Worm (Caenorhabditis elegans): ENCODE measurements around the gene F23B12.7.
A peak's percentile ranks its signal among the peaks of the same experiment; 100 is the strongest.

The F23B12.7 gene

ce11 chrV:14496446-14496845, 46.9 kb downstream of the F23B12.7 start:
- TF ChIP-seq daf-16 (GFP tag; optimal IDR thresholded peaks at IDR 0.05) (no peak), daf-16 (tag; optimal IDR thresholded peaks at IDR 0.05) (no peak), unc-62 (GFP tag; optimal IDR thresholded peaks at IDR 0.05 in 1 of 2) (peak in 1 of 2 experiments; percentile 58), unc-62 (tag; optimal IDR thresholded peaks at IDR 0.05) (no peak)

ce11 chrV:14498204-14498603, 48.7 kb downstream of the F23B12.7 start:
- no peak for TF ChIP-seq F49E8.2 (tag; optimal IDR thresholded peaks at IDR 0.05; ENCODE audit: borderline replicate concordance)
- TF ChIP-seq duxl-1 (tag; optimal IDR thresholded peaks at IDR 0.05; ENCODE audit: poor library complexity): no peak
- TF ChIP-seq ctbp-1 (GFP tag; IDR thresholded peaks at IDR 0.05): no peak
- TF ChIP-seq ztf-7 (tag; optimal IDR thresholded peaks at IDR 0.05): no peak
- peak; percentile 62 for TF ChIP-seq nhr-6 (tag; optimal IDR thresholded peaks at IDR 0.05)
- no peak for TF ChIP-seq lin-39 (tag; optimal IDR thresholded peaks at IDR 0.05)
- TF ChIP-seq lin-38 (GFP tag; IDR thresholded peaks at IDR 0.05): no peak
- no peak for TF ChIP-seq gei-8 (GFP tag; optimal IDR thresholded peaks at IDR 0.05)
- TF ChIP-seq Y5F2A.4 (GFP tag; optimal IDR thresholded peaks at IDR 0.05): no peak
- TF ChIP-seq nhr-25 (tag; optimal IDR thresholded peaks at IDR 0.05; ENCODE audit: borderline replicate concordance, insufficient read depth): peak; percentile 4
- TF ChIP-seq dpl-1 (GFP tag; optimal IDR thresholded peaks at IDR 0.05): no peak
- TF ChIP-seq pha-4 (GFP tag; IDR thresholded peaks at IDR 0.05): no peak
- TF ChIP-seq pha-4 (tag; optimal IDR thresholded peaks at IDR 0.05): no peak
- TF ChIP-seq unc-62 (GFP tag; optimal IDR thresholded peaks at IDR 0.05 in 1 of 2): peak in 1 of 2 experiments; percentile 16
- no peak for TF ChIP-seq unc-62 (tag; optimal IDR thresholded peaks at IDR 0.05)
- TF ChIP-seq aly-2 (tag; optimal IDR thresholded peaks at IDR 0.05): no peak
- TF ChIP-seq sdz-12 (GFP tag; optimal IDR thresholded peaks at IDR 0.05): no peak
- no peak for TF ChIP-seq T20F7.1 (GFP tag; optimal IDR thresholded peaks at IDR 0.05)
- TF ChIP-seq skn-1 (tag; optimal IDR thresholded peaks at IDR 0.05): no peak
- peak; percentile 13 for TF ChIP-seq nhr-28 (tag; optimal IDR thresholded peaks at IDR 0.05)

ce11 chrV:14499074-14499864, 49.8 kb downstream of the F23B12.7 start:
- no peak for TF ChIP-seq mdl-1 (tag; optimal IDR thresholded peaks at IDR 0.05)
- peak; percentile 38 for TF ChIP-seq nhr-28 (tag; optimal IDR thresholded peaks at IDR 0.05)
- TF ChIP-seq hlh-30 (tag; optimal IDR thresholded peaks at IDR 0.05; ENCODE audit: insufficient read depth): peak; percentile 48
- TF ChIP-seq egl-43 (GFP tag; IDR thresholded peaks at IDR 0.05): peak; percentile 30; the same call in 1 of the 2 replicates
- TF ChIP-seq mxl-2 (GFP tag; conservative IDR thresholded peaks at IDR 0.05): no peak
- no peak for TF ChIP-seq zag-1 (tag; optimal IDR thresholded peaks at IDR 0.05)
- 0 out of 2 replicates have a peak, but pooled peaks have one; percentile 32 for TF ChIP-seq hmg-1.1 (GFP tag; IDR thresholded peaks at IDR 0.05)
- TF ChIP-seq daf-16 (GFP tag; optimal IDR thresholded peaks at IDR 0.05): no peak
- peak; percentile 32 for TF ChIP-seq daf-16 (tag; optimal IDR thresholded peaks at IDR 0.05)
- peak; percentile 11 for TF ChIP-seq hlh-11 (tag; optimal IDR thresholded peaks at IDR 0.05)

- TF ChIP-seq mes-2 (tag; optimal IDR thresholded peaks at IDR 0.05; ENCODE audit: poor library complexity, severe bottlenecking) (peak; percentile 23), gei-8 (GFP tag; optimal IDR thresholded peaks at IDR 0.05) (no peak), mep-1 (tag; optimal IDR thresholded peaks at IDR 0.05) (peak; percentile 24), dmd-8 (GFP tag; IDR thresholded peaks at IDR 0.05) (no peak), daf-19 (GFP tag; conservative IDR thresholded peaks at IDR 0.05) (no peak), nhr-28 (tag; optimal IDR thresholded peaks at IDR 0.05) (peak; percentile 20), nhr-6 (tag; optimal IDR thresholded peaks at IDR 0.05) (peak; percentile 33), nhr-11 (tag; optimal IDR thresholded peaks at IDR 0.05) (no peak)
These were observed 51.1 kb downstream of the F23B12.7 start for ce11 chrV:14500554-14500953.

Data from whole organism, L4 larva.